Worm (Caenorhabditis elegans) whole organism, L4 larva: Measurements from ENCODE around the gene plc-4.

Source experiments
- F49E8.2 ChIP-seq: sonication (generic microtip); optimal IDR thresholded peaks from 2 replicates; lab custom pipeline; 2016; ENCODE audit warnings: missing compliant biosample characterization, mild to moderate bottlenecking, missing genetic modification characterization, borderline replicate concordance
- ceh-28 ChIP-seq: fragments of 150-350 bp; optimal IDR thresholded peaks from 2 replicates; lab custom pipeline; 2014; ENCODE audit warnings: missing biosample characterization, missing genetic modification reagents, missing genetic modification characterization
- dve-1 ChIP-seq: sonication (generic microtip); optimal IDR thresholded peaks from 2 replicates; lab custom pipeline; 2017; ENCODE audit warnings: antibody characterized with exemption, mild to moderate bottlenecking, missing genetic modification characterization, missing compliant biosample characterization; ENCODE audit not compliant: insufficient read depth
- nhr-6 ChIP-seq: fragments of 150-350 bp; optimal IDR thresholded peaks from 2 replicates; lab custom pipeline; 2014; ENCODE audit warnings: missing biosample characterization, missing genetic modification characterization
- php-3 ChIP-seq: fragments of 200-800 bp; sonication (Bioruptor generic); IDR thresholded peaks from 2 replicates; pipeline ENCODE4 v1.3.6; 2022; ENCODE audit warnings: missing genetic modification reagents, missing genetic modification characterization, missing compliant biosample characterization
- pqm-1 ChIP-seq: sonication (generic microtip); optimal IDR thresholded peaks from 2 replicates; lab custom pipeline; 2017; ENCODE audit warnings: missing biosample characterization, missing genetic modification characterization
- spr-3 ChIP-seq: fragments of 200-800 bp; sonication (Bioruptor generic); optimal IDR thresholded peaks from 2 replicates; lab custom pipeline; 2018; ENCODE audit warnings: mild to moderate bottlenecking, missing genetic modification characterization, missing compliant biosample characterization
- ztf-11 ChIP-seq: fragments of 150-350 bp; optimal IDR thresholded peaks from 2 replicates; lab custom pipeline; 2014; ENCODE audit warnings: missing biosample characterization, missing genetic modification characterization

DNA sequence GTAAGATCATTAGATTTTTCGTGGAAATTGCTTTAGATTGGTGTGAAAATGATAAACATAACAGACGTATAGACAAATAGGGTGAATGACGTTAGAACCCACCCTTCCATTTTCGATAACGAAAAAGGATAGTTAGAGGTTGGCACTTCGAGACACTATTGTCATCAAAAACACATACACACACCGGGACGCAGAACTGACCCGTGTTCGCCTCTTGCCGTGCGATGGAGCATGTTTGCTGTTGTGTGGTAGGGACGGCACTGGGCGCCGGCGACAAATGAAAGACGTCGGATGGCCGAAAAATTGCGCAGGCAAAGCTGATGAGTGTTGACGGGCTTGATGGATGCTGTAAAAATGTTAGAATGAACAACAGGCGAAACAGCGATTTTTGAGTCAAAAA, 37.4 kb upstream of the plc-4 start:
- TF ChIP-seq ceh-28 (tag; lab: Kevin White, UChicago) = no peak
- TF ChIP-seq nhr-6 (tag; lab: Kevin White, UChicago) = no peak
- peak; percentile 61 for TF ChIP-seq dve-1 (tag; lab: Kevin White, UChicago)
- no peak for TF ChIP-seq ztf-11 (tag; lab: Kevin White, UChicago)
- TF ChIP-seq pqm-1 (tag; lab: Kevin White, UChicago) = peak; percentile 42
- no peak for TF ChIP-seq F49E8.2
- TF ChIP-seq spr-3 (GFP tag; lab: Kevin White, UChicago) = no peak
- TF ChIP-seq php-3 = no peak; the same call in 1 of the 2 replicates
